Worm (Caenorhabditis elegans) whole organism, L4 larva: ENCODE measurements around the gene srpa-68.

Source experiments
- D1046.2 ChIP-seq: fragments of 200-800 bp; sonication (Bioruptor generic); IDR thresholded peaks from 2 replicates; pipeline ENCODE4 v1.3.6; 2022; ENCODE audit warnings: missing genetic modification characterization, missing compliant biosample characterization
- T20F7.1 ChIP-seq: fragments of 200-800 bp; sonication (Bioruptor generic); optimal IDR thresholded peaks from 2 replicates; lab custom pipeline; 2018; ENCODE audit warnings: mild to moderate bottlenecking, missing genetic modification characterization, missing compliant biosample characterization
- T26A8.4 ChIP-seq: fragments of 200-800 bp; sonication (Bioruptor generic); IDR thresholded peaks from 2 replicates; pipeline ENCODE4 v1.3.6; 2022; ENCODE audit warnings: missing genetic modification characterization, missing compliant biosample characterization
- Y105C5A.15 ChIP-seq: fragments of 200-800 bp; sonication (Bioruptor generic); IDR thresholded peaks from 2 replicates; pipeline ENCODE4 v1.3.6; 2022; ENCODE audit warnings: missing genetic modification characterization, missing compliant biosample characterization
- Y5F2A.4 ChIP-seq: fragments of 200-800 bp; sonication (Bioruptor generic); optimal IDR thresholded peaks from 2 replicates; lab custom pipeline; 2018; ENCODE audit warnings: mild to moderate bottlenecking, missing genetic modification characterization, missing compliant biosample characterization
- attf-4 ChIP-seq: sonication (generic microtip); optimal IDR thresholded peaks from 3 replicates; lab custom pipeline; 2017; ENCODE audit warnings: missing biosample characterization, missing genetic modification characterization
- ceh-20 ChIP-seq: fragments of 200-800 bp; sonication (Bioruptor generic); IDR thresholded peaks from 2 replicates; pipeline ENCODE4 v1.3.6; 2022; ENCODE audit warnings: missing genetic modification reagents, missing genetic modification characterization, missing compliant biosample characterization
- ceh-32 ChIP-seq: sonication (generic microtip); optimal IDR thresholded peaks from 2 replicates; lab custom pipeline; 2016; ENCODE audit warnings: mild to moderate bottlenecking, missing genetic modification characterization, missing compliant biosample characterization; ENCODE audit not compliant: poor library complexity
- ceh-82 ChIP-seq: sonication (generic microtip); optimal IDR thresholded peaks from 2 replicates; lab custom pipeline; 2017; ENCODE audit warnings: missing biosample characterization, missing genetic modification characterization
- daf-12 ChIP-seq: fragments of 150-350 bp; optimal IDR thresholded peaks from 2 replicates; lab custom pipeline; 2014; ENCODE audit warnings: missing biosample characterization, missing genetic modification reagents, missing genetic modification characterization
- daf-19 ChIP-seq: fragments of 200-800 bp; sonication (Bioruptor generic); conservative IDR thresholded peaks from 2 replicates; pipeline ENCODE4 v1.3.6; 2022; ENCODE audit warnings: missing genetic modification characterization, missing compliant biosample characterization
- daf-8 ChIP-seq: fragments of 200-800 bp; sonication (Bioruptor generic); IDR thresholded peaks from 2 replicates; pipeline ENCODE4 v1.3.6; 2022; ENCODE audit warnings: missing genetic modification characterization, missing compliant biosample characterization
- dmd-6 ChIP-seq: fragments of 200-800 bp; sonication (Bioruptor generic); IDR thresholded peaks from 2 replicates; pipeline ENCODE4 v1.3.6; 2022; ENCODE audit warnings: missing genetic modification reagents, missing genetic modification characterization, missing compliant biosample characterization
- dmd-9 ChIP-seq: fragments of 200-800 bp; sonication (Bioruptor generic); IDR thresholded peaks from 2 replicates; pipeline ENCODE4 v1.3.6; 2022; ENCODE audit warnings: missing genetic modification reagents, missing genetic modification characterization, missing compliant biosample characterization
- dve-1 ChIP-seq: sonication (generic microtip); optimal IDR thresholded peaks from 2 replicates; lab custom pipeline; 2017; ENCODE audit warnings: antibody characterized with exemption, mild to moderate bottlenecking, missing genetic modification characterization, missing compliant biosample characterization; ENCODE audit not compliant: insufficient read depth
- fkh-10 ChIP-seq: fragments of 150-350 bp; optimal IDR thresholded peaks from 2 replicates; lab custom pipeline; 2014; ENCODE audit warnings: missing biosample characterization, missing genetic modification reagents, missing genetic modification characterization
- fos-1 ChIP-seq: fragments of 150-350 bp; optimal IDR thresholded peaks from 2 replicates; lab custom pipeline; 2014; ENCODE audit warnings: missing biosample characterization, missing genetic modification characterization
- hlh-11 ChIP-seq: fragments of 200-800 bp; sonication (Bioruptor generic); optimal IDR thresholded peaks from 2 replicates; lab custom pipeline; 2018; ENCODE audit warnings: mild to moderate bottlenecking, missing genetic modification characterization, missing compliant biosample characterization
- jun-1 ChIP-seq: fragments of 150-350 bp; optimal IDR thresholded peaks from 2 replicates; lab custom pipeline; 2014; ENCODE audit warnings: missing biosample characterization, missing genetic modification reagents, missing genetic modification characterization
- lin-15B ChIP-seq: fragments of 150-350 bp; sonication (generic microtip); optimal IDR thresholded peaks from 3 replicates; lab custom pipeline; 2014; ENCODE audit warnings: missing biosample characterization, missing genetic modification characterization
- lsy-2 ChIP-seq, 2 experiments: fragments of 150-350 bp in 1 of 2; sonication (generic microtip) in 1 of 2; optimal IDR thresholded peaks; 2 replicates each; lab custom pipeline; 2014 to 2017; ENCODE audit warnings: missing biosample characterization in 2 of 2, missing genetic modification characterization in 2 of 2
- madf-5 ChIP-seq, 2 experiments: fragments of 200-800 bp; sonication (Bioruptor generic); IDR thresholded peaks; 2 replicates each; pipeline ENCODE4 v1.3.6; 2022; ENCODE audit warnings: missing compliant biosample characterization in 2 of 2, missing genetic modification characterization in 2 of 2
- mdl-1 ChIP-seq, 2 experiments: fragments of 150-350 bp in 1 of 2; sonication (generic microtip) in 1 of 2; optimal IDR thresholded peaks; 2 replicates each; lab custom pipeline; 2014 to 2017; ENCODE audit warnings: missing biosample characterization in 2 of 2, missing genetic modification characterization in 2 of 2
- mxl-2 ChIP-seq: fragments of 200-800 bp; sonication (Bioruptor generic); conservative IDR thresholded peaks from 2 replicates; pipeline ENCODE4 v1.3.6; 2022; ENCODE audit warnings: missing genetic modification reagents, missing genetic modification characterization, missing compliant biosample characterization
- mxl-3 ChIP-seq: fragments of 200-800 bp; sonication (Bioruptor generic); optimal IDR thresholded peaks from 2 replicates; lab custom pipeline; 2018; ENCODE audit warnings: mild to moderate bottlenecking, missing genetic modification characterization, missing compliant biosample characterization
- nhr-10 ChIP-seq: fragments of 150-350 bp; optimal IDR thresholded peaks from 2 replicates; lab custom pipeline; 2014; ENCODE audit warnings: missing biosample characterization, missing genetic modification characterization
- nhr-102 ChIP-seq: sonication (generic microtip); optimal IDR thresholded peaks from 2 replicates; lab custom pipeline; 2016; ENCODE audit warnings: mild to moderate bottlenecking, missing genetic modification characterization, moderate library complexity, missing compliant biosample characterization
- nhr-25 ChIP-seq: sonication (generic microtip); optimal IDR thresholded peaks from 2 replicates; lab custom pipeline; 2017; ENCODE audit warnings: missing genetic modification characterization, mild to moderate bottlenecking, missing compliant biosample characterization, antibody characterized with exemption, moderate library complexity, borderline replicate concordance; ENCODE audit not compliant: insufficient read depth
- nhr-28 ChIP-seq: fragments of 150-350 bp; optimal IDR thresholded peaks from 2 replicates; lab custom pipeline; 2014; ENCODE audit warnings: missing biosample characterization, missing genetic modification characterization
- nhr-42 ChIP-seq: fragments of 200-800 bp; sonication (Bioruptor generic); IDR thresholded peaks from 2 replicates; pipeline ENCODE4 v1.3.6; 2022; ENCODE audit warnings: missing genetic modification characterization, missing compliant biosample characterization
- pha-4 ChIP-seq, 2 experiments: fragments of 150-350 bp in 1 of 2; fragments of 200-800 bp in 1 of 2; sonication (Bioruptor generic) in 1 of 2; IDR thresholded peaks in 1 of 2; optimal IDR thresholded peaks in 1 of 2; 2 replicates each; pipeline versions ENCODE4 v1.3.6 to Lab custom; 2014 to 2022; ENCODE audit warnings: missing genetic modification characterization in 2 of 2, missing genetic modification reagents in 2 of 2, missing biosample characterization in 1 of 2, missing compliant biosample characterization in 1 of 2
- saeg-2 ChIP-seq: fragments of 200-800 bp; sonication (Bioruptor generic); IDR thresholded peaks from 2 replicates; pipeline ENCODE4 v1.3.6; 2022; ENCODE audit warnings: missing genetic modification reagents, missing genetic modification characterization, missing compliant biosample characterization
- tag-97 ChIP-seq: fragments of 200-800 bp; sonication (Bioruptor generic); IDR thresholded peaks from 2 replicates; pipeline ENCODE4 v1.3.6; 2022; ENCODE audit warnings: missing genetic modification characterization, missing compliant biosample characterization
- tra-1 ChIP-seq: fragments of 200-800 bp; sonication (Bioruptor generic); IDR thresholded peaks from 2 replicates; pipeline ENCODE4 v1.3.6; 2022; ENCODE audit warnings: missing genetic modification reagents, missing genetic modification characterization, missing compliant biosample characterization
- unc-62 ChIP-seq, 3 experiments: fragments of 150-350 bp in 1 of 3; sonication (generic microtip); optimal IDR thresholded peaks in 2 of 3; peaks in 1 of 3; 1 replicate in 1 of 3; 2 replicates in 2 of 3; lab custom pipeline; 2014 to 2017; ENCODE audit warnings: missing biosample characterization in 3 of 3, missing genetic modification characterization in 3 of 3, missing genetic modification reagents in 3 of 3, missing genotype in 1 of 3
- vab-7 ChIP-seq: fragments of 200-800 bp; sonication (Bioruptor generic); IDR thresholded peaks from 2 replicates; pipeline ENCODE4 v1.3.6; 2022; ENCODE audit warnings: missing genetic modification reagents, missing genetic modification characterization, missing compliant biosample characterization
- zfp-2 ChIP-seq: sonication (generic microtip); optimal IDR thresholded peaks from 2 replicates; lab custom pipeline; 2016; ENCODE audit warnings: mild to moderate bottlenecking, missing genetic modification characterization, missing compliant biosample characterization
- zip-11 ChIP-seq: fragments of 200-800 bp; sonication (Bioruptor generic); IDR thresholded peaks from 2 replicates; pipeline ENCODE4 v1.3.6; 2022; ENCODE audit warnings: missing genetic modification characterization, missing compliant biosample characterization

Gene srpa-68

DNA sequence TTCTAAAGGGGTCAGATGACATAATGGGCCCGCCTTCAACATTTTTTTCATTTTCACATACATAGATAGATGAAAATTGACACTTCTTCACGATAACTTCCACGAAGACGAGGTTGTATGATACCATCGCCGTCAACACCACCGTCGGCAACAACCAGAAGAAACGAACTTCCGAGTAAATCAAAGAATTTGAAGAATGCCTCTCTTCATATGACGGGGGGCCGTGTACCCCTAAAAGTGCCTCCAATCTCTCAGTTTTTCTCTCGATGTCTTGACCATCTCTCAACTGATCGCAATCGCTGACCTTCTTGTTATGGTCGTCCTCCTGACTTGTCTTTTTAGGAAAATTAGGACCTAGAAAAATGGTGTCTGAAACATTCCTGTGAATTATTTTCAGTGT, 4.1 kb upstream of the srpa-68 start:
- TF ChIP-seq dve-1 (tag; lab: Kevin White, UChicago) (no peak), nhr-42 (GFP tag; lab: Robert Waterston, UW) (no peak), Y105C5A.15 (GFP tag; lab: Robert Waterston, UW) (no peak), jun-1 (tag; lab: Kevin White, UChicago) (no peak), ceh-32 (no peak), mxl-3 (GFP tag; lab: Kevin White, UChicago) (no peak)

- TF ChIP-seq nhr-25, result no peak
- TF ChIP-seq ceh-82 (tag; lab: Kevin White, UChicago), result no peak
- no peak for TF ChIP-seq saeg-2 (GFP tag; lab: Robert Waterston, UW)
- no peak for TF ChIP-seq jun-1 (tag; lab: Kevin White, UChicago)
- TF ChIP-seq fos-1 (tag; lab: Kevin White, UChicago), result no peak
- TF ChIP-seq nhr-28 (tag; lab: Kevin White, UChicago), result peak; percentile 44
- TF ChIP-seq mxl-3 (GFP tag; lab: Kevin White, UChicago), result peak; percentile 47
- TF ChIP-seq daf-12 (tag; lab: Kevin White, UChicago), result no peak
- TF ChIP-seq mxl-2 (GFP tag; lab: Robert Waterston, UW), result no peak
- TF ChIP-seq D1046.2, result no peak
- TF ChIP-seq mdl-1 (tag; optimal IDR thresholded peaks at IDR 0.05; lab: Kevin White, UChicago), result peak in 1 of 2 experiments; percentile 39
- no peak for TF ChIP-seq lsy-2 (tag; optimal IDR thresholded peaks at IDR 0.05; lab: Kevin White, UChicago)
- TF ChIP-seq nhr-102 (tag; lab: Kevin White, UChicago), result no peak
- TF ChIP-seq zfp-2 (tag; lab: Kevin White, UChicago), result no peak
- no peak for TF ChIP-seq pha-4 (GFP tag; IDR thresholded peaks at IDR 0.05; lab: Robert Waterston, UW)
- no peak for TF ChIP-seq pha-4 (tag; optimal IDR thresholded peaks at IDR 0.05; lab: Kevin White, UChicago)
- peak; percentile 8 for TF ChIP-seq hlh-11
- TF ChIP-seq tra-1 (GFP tag; lab: Robert Waterston, UW), result no peak
- TF ChIP-seq unc-62 (GFP tag; optimal IDR thresholded peaks at IDR 0.05 in 1 of 2; lab: Kevin White, UChicago), result peak in 1 of 2 experiments; percentile 93
- no peak for TF ChIP-seq unc-62 (tag; optimal IDR thresholded peaks at IDR 0.05; lab: Kevin White, UChicago)
- no peak for TF ChIP-seq vab-7 (GFP tag; lab: Robert Waterston, UW)
Measured at ce11 chrV:12295015-12295414, 3.6 kb upstream of the srpa-68 start.

- TF ChIP-seq tra-1 (GFP tag; lab: Robert Waterston, UW) (0 out of 2 replicates have a peak, but pooled peaks have one; percentile 26), T20F7.1 (GFP tag; lab: Kevin White, UChicago) (no peak), unc-62 (GFP tag; optimal IDR thresholded peaks at IDR 0.05 in 1 of 2; lab: Kevin White, UChicago) (peak in 1 of 2 experiments; percentile 79), unc-62 (tag; optimal IDR thresholded peaks at IDR 0.05; lab: Kevin White, UChicago) (no peak), pha-4 (GFP tag; IDR thresholded peaks at IDR 0.05; lab: Robert Waterston, UW) (no peak), pha-4 (tag; optimal IDR thresholded peaks at IDR 0.05; lab: Kevin White, UChicago) (no peak), Y5F2A.4 (GFP tag; lab: Kevin White, UChicago) (no peak), daf-8 (GFP tag; lab: Robert Waterston, UW) (no peak), lin-15B (tag; lab: Kevin White, UChicago) (no peak), dmd-9 (no peak), fkh-10 (GFP tag; lab: Kevin White, UChicago) (no peak), nhr-25 (no peak), madf-5 (GFP tag; IDR thresholded peaks at IDR 0.05; lab: Robert Waterston, UW) (no peak), daf-19 (GFP tag; lab: Robert Waterston, UW) (no peak), attf-4 (no peak), nhr-28 (tag; lab: Kevin White, UChicago) (peak; percentile 32), tag-97 (GFP tag; lab: Robert Waterston, UW) (no peak), dve-1 (tag; lab: Kevin White, UChicago) (no peak), nhr-10 (tag; lab: Kevin White, UChicago) (no peak), vab-7 (GFP tag; lab: Robert Waterston, UW) (no peak), dmd-6 (no peak), daf-12 (tag; lab: Kevin White, UChicago) (no peak), T26A8.4 (GFP tag; lab: Robert Waterston, UW) (no peak), zip-11 (GFP tag; lab: Robert Waterston, UW) (no peak), mxl-3 (GFP tag; lab: Kevin White, UChicago) (no peak), ceh-20 (GFP tag; lab: Robert Waterston, UW) (peak; percentile 34; the same call in 1 of the 2 replicates)
Measured at ce11 chrV:12294091-12294490, 2.6 kb upstream of the srpa-68 start.
